Worm (Caenorhabditis elegans) whole organism, mixed stage, embryonic: ENCODE results near the gene B0285.3.

Experiments
- M03D4.4 ChIP-seq: sonication (generic microtip); optimal IDR thresholded peaks from 2 replicates; lab custom pipeline; 2017; ENCODE audit warnings: mild to moderate bottlenecking, missing genetic modification characterization, missing compliant biosample characterization
- bed-3 ChIP-seq: fragments of 200-800 bp; sonication (Bioruptor generic); optimal IDR thresholded peaks from 3 replicates; lab custom pipeline; 2018; ENCODE audit warnings: mild to moderate bottlenecking, missing genetic modification characterization, moderate library complexity, missing compliant biosample characterization
- blmp-1 ChIP-seq: fragments of 150-350 bp; optimal IDR thresholded peaks from 2 replicates; lab custom pipeline; 2014; ENCODE audit warnings: missing biosample characterization, missing genetic modification characterization
- ceh-43 ChIP-seq: fragments of 200-800 bp; sonication (Bioruptor generic); optimal IDR thresholded peaks from 2 replicates; lab custom pipeline; 2018; ENCODE audit warnings: mild to moderate bottlenecking, missing genetic modification characterization, moderate library complexity, missing compliant biosample characterization
- ceh-83 ChIP-seq: fragments of 200-800 bp; sonication (Bioruptor generic); optimal IDR thresholded peaks from 2 replicates; lab custom pipeline; 2018; ENCODE audit warnings: mild to moderate bottlenecking, missing genetic modification characterization, missing compliant biosample characterization
- ces-1 ChIP-seq: fragments of 150-350 bp; optimal IDR thresholded peaks from 2 replicates; lab custom pipeline; 2014; ENCODE audit warnings: missing biosample characterization, missing genetic modification reagents, missing genetic modification characterization
- cnd-1 ChIP-seq: fragments of 200-800 bp; sonication (Bioruptor generic); optimal IDR thresholded peaks from 2 replicates; lab custom pipeline; 2018; ENCODE audit warnings: mild to moderate bottlenecking, missing genetic modification characterization, missing compliant biosample characterization
- elt-3 ChIP-seq: fragments of 150-350 bp; optimal IDR thresholded peaks from 2 replicates; lab custom pipeline; 2014; ENCODE audit warnings: missing biosample characterization, missing genetic modification characterization
- flh-1 ChIP-seq: fragments of 200-800 bp; sonication (Bioruptor generic); optimal IDR thresholded peaks from 2 replicates; lab custom pipeline; 2018; ENCODE audit warnings: mild to moderate bottlenecking, missing genetic modification characterization, moderate library complexity, missing compliant biosample characterization
- ham-2 ChIP-seq: fragments of 200-800 bp; sonication (Bioruptor generic); optimal IDR thresholded peaks from 2 replicates; lab custom pipeline; 2018; ENCODE audit warnings: mild to moderate bottlenecking, missing genetic modification characterization, missing compliant biosample characterization
- hlh-1 ChIP-seq: fragments of 150-350 bp; optimal IDR thresholded peaks from 2 replicates; lab custom pipeline; 2014; ENCODE audit warnings: missing biosample characterization, missing genetic modification reagents, missing genetic modification characterization
- lin-13 ChIP-seq: fragments of 150-350 bp; optimal IDR thresholded peaks from 2 replicates; lab custom pipeline; 2014; ENCODE audit warnings: missing biosample characterization, missing genetic modification characterization
- lin-32 ChIP-seq: fragments of 200-800 bp; sonication (Bioruptor generic); optimal IDR thresholded peaks from 2 replicates; lab custom pipeline; 2018; ENCODE audit warnings: mild to moderate bottlenecking, missing genetic modification characterization, missing compliant biosample characterization
- lsy-2 ChIP-seq: fragments of 150-350 bp; optimal IDR thresholded peaks from 2 replicates; lab custom pipeline; 2014; ENCODE audit warnings: missing biosample characterization, missing genetic modification characterization
- mab-5 ChIP-seq: fragments of 150-350 bp; optimal IDR thresholded peaks from 2 replicates; lab custom pipeline; 2014; ENCODE audit warnings: missing biosample characterization, missing genetic modification characterization
- mep-1 ChIP-seq: fragments of 150-350 bp; optimal IDR thresholded peaks from 2 replicates; lab custom pipeline; 2017; ENCODE audit warnings: missing biosample characterization, missing genetic modification reagents, missing genetic modification characterization, inconsistent platforms
- nhr-12 ChIP-seq: fragments of 150-350 bp; optimal IDR thresholded peaks from 2 replicates; lab custom pipeline; 2014; ENCODE audit warnings: missing biosample characterization, missing genetic modification characterization
- nhr-2 ChIP-seq: fragments of 150-350 bp; optimal IDR thresholded peaks from 2 replicates; lab custom pipeline; 2014; ENCODE audit warnings: missing biosample characterization, missing genetic modification characterization
- nhr-237 ChIP-seq: fragments of 150-350 bp; optimal IDR thresholded peaks from 2 replicates; lab custom pipeline; 2014; ENCODE audit warnings: missing biosample characterization, missing genetic modification characterization
- nhr-28 ChIP-seq: fragments of 150-350 bp; optimal IDR thresholded peaks from 2 replicates; lab custom pipeline; 2014; ENCODE audit warnings: missing biosample characterization, missing genetic modification characterization
- nhr-76 ChIP-seq: sonication (generic microtip); optimal IDR thresholded peaks from 2 replicates; lab custom pipeline; 2017; ENCODE audit warnings: missing biosample characterization, missing genetic modification characterization
- pha-4 ChIP-seq: fragments of 150-350 bp; optimal IDR thresholded peaks from 2 replicates; lab custom pipeline; 2018; ENCODE audit warnings: missing biosample characterization, missing genetic modification reagents, missing genetic modification characterization
- snpc-4 ChIP-seq: fragments of 150-350 bp; optimal IDR thresholded peaks from 2 replicates; lab custom pipeline; 2014; ENCODE audit warnings: missing biosample characterization, missing genetic modification characterization
- sptf-1 ChIP-seq: sonication (generic microtip); optimal IDR thresholded peaks from 2 replicates; lab custom pipeline; 2017; ENCODE audit warnings: mild to moderate bottlenecking, missing genetic modification characterization, moderate library complexity, missing compliant biosample characterization
- tbx-8 ChIP-seq: fragments of 200-800 bp; sonication (Bioruptor generic); optimal IDR thresholded peaks from 2 replicates; lab custom pipeline; 2018; ENCODE audit warnings: mild to moderate bottlenecking, missing genetic modification characterization, moderate library complexity, missing compliant biosample characterization
- unc-120 ChIP-seq: sonication (generic microtip); optimal IDR thresholded peaks from 2 replicates; lab custom pipeline; 2017; ENCODE audit warnings: missing genetic modification characterization, missing compliant biosample characterization; ENCODE audit not compliant: poor library complexity, severe bottlenecking
- unc-39 ChIP-seq: fragments of 150-350 bp; optimal IDR thresholded peaks from 2 replicates; lab custom pipeline; 2014; ENCODE audit warnings: missing biosample characterization, missing genetic modification characterization
- unc-62 ChIP-seq: fragments of 150-350 bp; optimal IDR thresholded peaks from 2 replicates; lab custom pipeline; 2014; ENCODE audit warnings: missing biosample characterization, missing genetic modification reagents, missing genetic modification characterization
- ztf-11 ChIP-seq: fragments of 150-350 bp; optimal IDR thresholded peaks from 2 replicates; lab custom pipeline; 2014; ENCODE audit warnings: missing biosample characterization, missing genetic modification characterization

The B0285.3 gene

DNA sequence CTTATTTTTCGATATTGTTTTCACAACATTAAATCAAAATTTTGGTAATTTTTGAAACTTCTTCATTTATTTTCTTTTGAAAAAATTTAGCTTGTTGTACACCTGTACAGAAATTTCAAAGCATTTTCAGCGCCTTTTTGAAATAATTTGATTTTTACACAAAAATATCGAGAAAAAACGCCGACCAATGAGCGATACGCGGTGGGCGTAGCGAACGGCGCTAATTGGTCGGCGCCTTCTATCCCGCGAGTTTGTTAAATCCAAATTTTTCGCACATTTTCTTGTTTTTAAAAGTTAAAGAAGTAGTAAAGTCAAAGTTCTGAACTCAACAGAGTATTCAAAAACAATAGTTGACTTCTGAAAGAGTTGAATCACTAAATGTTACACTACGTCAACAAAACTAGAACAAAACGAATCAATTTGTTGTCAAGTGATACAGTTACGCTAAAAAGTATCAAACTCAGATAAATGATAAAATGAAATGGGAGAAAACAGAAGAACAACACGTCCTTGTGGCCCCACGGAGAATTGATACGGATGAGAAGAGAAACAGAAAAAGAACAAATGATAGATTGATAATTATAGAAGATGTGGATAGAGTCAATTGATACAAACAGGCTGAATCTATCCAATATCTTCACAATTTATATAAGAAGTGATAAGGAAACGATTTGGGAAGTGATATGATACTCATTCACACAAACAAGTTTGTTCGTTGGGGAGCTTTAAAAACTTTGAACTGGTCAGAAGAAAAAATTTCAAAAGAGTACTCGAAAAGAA, 14.7 kb downstream of the B0285.3 start:
- TF ChIP-seq nhr-12 (tag; lab: Kevin White, UChicago) (no peak), elt-3 (tag; lab: Kevin White, UChicago) (peak; percentile 19)

ce11 chrIII:4323859-4324258, 19.3 kb downstream of the B0285.3 start, which contains the start of gene H38K22.9:
H38K22.9 (plus strand) TSS chrIII:4324159.
- TF ChIP-seq flh-1 (GFP tag; lab: Kevin White, UChicago) (no peak), snpc-4 (tag; lab: Kevin White, UChicago) (no peak), nhr-12 (tag; lab: Kevin White, UChicago) (no peak), lin-13 (tag; lab: Kevin White, UChicago) (no peak), lin-32 (GFP tag; lab: Kevin White, UChicago) (no peak), unc-39 (tag; lab: Kevin White, UChicago) (no peak), ham-2 (no peak), blmp-1 (no peak), nhr-2 (tag; lab: Kevin White, UChicago) (no peak), mab-5 (tag; lab: Kevin White, UChicago) (no peak), unc-62 (no peak), sptf-1 (tag; lab: Kevin White, UChicago) (no peak), ztf-11 (no peak), pha-4 (tag; lab: Kevin White, UChicago) (no peak), tbx-8 (GFP tag; lab: Kevin White, UChicago) (no peak), ceh-43 (no peak), ceh-83 (GFP tag; lab: Kevin White, UChicago) (no peak), unc-120 (tag; lab: Kevin White, UChicago) (no peak)
- TF ChIP-seq, all 35 proteins: peak for 0

DNA sequence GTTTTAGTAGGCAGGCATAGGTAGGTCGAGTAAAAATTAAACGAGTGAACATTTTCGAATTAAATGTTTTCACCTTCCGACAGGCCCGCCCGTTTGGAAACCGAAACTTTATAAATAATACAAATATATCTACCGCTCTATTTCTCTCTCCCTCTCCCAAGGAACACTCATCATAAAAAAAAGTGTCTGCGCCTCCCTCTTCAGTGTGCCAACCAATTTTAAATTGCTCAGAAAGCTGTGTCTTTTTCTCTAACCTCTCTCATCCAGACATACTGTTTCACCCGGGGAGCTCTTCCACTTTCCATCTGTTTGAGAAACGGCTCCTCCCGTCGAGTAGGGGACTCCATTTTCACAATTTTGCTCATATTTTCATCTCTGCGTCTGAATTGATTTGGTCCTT, 20.0 kb downstream of the B0285.3 start:
- TF ChIP-seq unc-120 (tag; lab: Kevin White, UChicago), result peak; percentile 55
- TF ChIP-seq bed-3 (GFP tag; lab: Kevin White, UChicago), result no peak
- no peak for TF ChIP-seq lin-32 (GFP tag; lab: Kevin White, UChicago)
- TF ChIP-seq nhr-76 (tag; lab: Kevin White, UChicago), result no peak
- TF ChIP-seq lin-13 (tag; lab: Kevin White, UChicago), result no peak
- no peak for TF ChIP-seq mab-5 (tag; lab: Kevin White, UChicago)
- TF ChIP-seq ceh-83 (GFP tag; lab: Kevin White, UChicago), result no peak
- TF ChIP-seq pha-4 (tag; lab: Kevin White, UChicago), result no peak
- TF ChIP-seq ztf-11, result no peak
- no peak for TF ChIP-seq nhr-28 (tag; lab: Kevin White, UChicago)
- no peak for TF ChIP-seq ceh-43
- no peak for TF ChIP-seq M03D4.4 (tag; lab: Kevin White, UChicago)
- TF ChIP-seq elt-3 (tag; lab: Kevin White, UChicago), result no peak
- no peak for TF ChIP-seq cnd-1 (tag; lab: Kevin White, UChicago)
- TF ChIP-seq ham-2, result no peak
- TF ChIP-seq nhr-12 (tag; lab: Kevin White, UChicago), result no peak
- TF ChIP-seq lsy-2 (tag; lab: Kevin White, UChicago), result no peak
- no peak for TF ChIP-seq sptf-1 (tag; lab: Kevin White, UChicago)
- no peak for TF ChIP-seq nhr-2 (tag; lab: Kevin White, UChicago)
- TF ChIP-seq hlh-1, result no peak
- TF ChIP-seq ces-1 (GFP tag; lab: Kevin White, UChicago), result peak; percentile 73
- peak; percentile 30 for TF ChIP-seq nhr-237 (tag; lab: Kevin White, UChicago)

ce11 chrIII:4321399-4321798, 21.7 kb downstream of the B0285.3 start, which contains the start of gene H38K22.7:
H38K22.7 (plus strand) TSS chrIII:4321699.
- TF ChIP-seq ces-1 (GFP tag; lab: Kevin White, UChicago), result no peak

DNA sequence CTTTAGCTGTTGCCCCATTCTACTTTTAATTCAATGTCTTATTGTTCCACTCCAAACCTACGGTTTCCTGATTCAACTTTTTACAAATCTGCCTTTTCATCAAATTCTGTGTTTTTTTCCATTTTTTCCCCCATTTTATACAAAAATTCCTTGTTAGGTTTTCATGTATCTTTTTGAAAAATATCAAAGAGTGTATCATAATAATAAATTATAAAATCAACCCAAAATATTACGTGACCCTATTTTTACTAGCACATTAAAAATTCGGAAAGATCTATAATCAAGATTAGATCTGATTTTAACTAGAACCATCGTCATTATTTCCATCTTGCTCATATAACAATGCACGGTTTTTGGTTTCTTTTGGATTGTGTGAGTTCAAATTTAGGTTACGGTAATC, 23.0 kb downstream of the B0285.3 start, which contains the start of gene H38K22.6:
H38K22.6 (plus strand) TSS at position 301 of the 400 bp plus-strand sequence.
- TF ChIP-seq mep-1, result no peak
- TF ChIP-seq blmp-1, result no peak
- TF ChIP-seq sptf-1 (tag; lab: Kevin White, UChicago), result no peak
- no peak for TF ChIP-seq ceh-83 (GFP tag; lab: Kevin White, UChicago)
- no peak for TF ChIP-seq ham-2
- TF ChIP-seq flh-1 (GFP tag; lab: Kevin White, UChicago), result no peak
- no peak for TF ChIP-seq hlh-1
- TF ChIP-seq nhr-28 (tag; lab: Kevin White, UChicago), result no peak
- no peak for TF ChIP-seq ceh-43
- TF ChIP-seq snpc-4 (tag; lab: Kevin White, UChicago), result no peak
- no peak for TF ChIP-seq lsy-2 (tag; lab: Kevin White, UChicago)
- no peak for TF ChIP-seq lin-13 (tag; lab: Kevin White, UChicago)
